Worm (Caenorhabditis elegans) whole organism, L4 larva: Measurements from ENCODE around the gene sra-10.

Source experiments
- F37D6.2 ChIP-seq: sonication (generic microtip); optimal IDR thresholded peaks from 2 replicates; lab custom pipeline; 2016; ENCODE audit warnings: mild to moderate bottlenecking, missing genetic modification characterization, missing compliant biosample characterization
- F49E8.2 ChIP-seq: sonication (generic microtip); optimal IDR thresholded peaks from 2 replicates; lab custom pipeline; 2016; ENCODE audit warnings: missing compliant biosample characterization, mild to moderate bottlenecking, missing genetic modification characterization, borderline replicate concordance
- Y105C5A.15 ChIP-seq: fragments of 200-800 bp; sonication (Bioruptor generic); IDR thresholded peaks from 2 replicates; pipeline ENCODE4 v1.3.6; 2022; ENCODE audit warnings: missing genetic modification characterization, missing compliant biosample characterization
- ZK337.2 ChIP-seq: fragments of 200-800 bp; sonication (Bioruptor generic); IDR thresholded peaks from 2 replicates; pipeline ENCODE4 v1.3.6; 2022; ENCODE audit warnings: missing genetic modification reagents, missing genetic modification characterization, missing compliant biosample characterization
- aha-1 ChIP-seq: fragments of 150-350 bp; peaks from one replicate; lab custom pipeline; 2014; ENCODE audit warnings: missing biosample characterization, missing genetic modification characterization
- ama-1 ChIP-seq: fragments of 150-350 bp; optimal IDR thresholded peaks from 2 replicates; lab custom pipeline; 2014; ENCODE audit warnings: inconsistent platforms, mixed read lengths
- arid-1 ChIP-seq: fragments of 200-800 bp; sonication (Bioruptor generic); conservative IDR thresholded peaks from 2 replicates; pipeline ENCODE4 v1.3.6; 2022; ENCODE audit warnings: missing genetic modification reagents, missing genetic modification characterization, missing compliant biosample characterization
- attf-4 ChIP-seq: sonication (generic microtip); optimal IDR thresholded peaks from 3 replicates; lab custom pipeline; 2017; ENCODE audit warnings: missing biosample characterization, missing genetic modification characterization
- ceh-20 ChIP-seq: fragments of 200-800 bp; sonication (Bioruptor generic); IDR thresholded peaks from 2 replicates; pipeline ENCODE4 v1.3.6; 2022; ENCODE audit warnings: missing genetic modification reagents, missing genetic modification characterization, missing compliant biosample characterization
- ceh-32 ChIP-seq: sonication (generic microtip); optimal IDR thresholded peaks from 2 replicates; lab custom pipeline; 2016; ENCODE audit warnings: mild to moderate bottlenecking, missing genetic modification characterization, missing compliant biosample characterization; ENCODE audit not compliant: poor library complexity
- daf-16 ChIP-seq, 3 experiments: sonication (generic microtip); optimal IDR thresholded peaks; 2 replicates each; lab custom pipeline; 2016 to 2017; ENCODE audit warnings: missing genetic modification characterization in 3 of 3, missing genetic modification reagents in 3 of 3, mild to moderate bottlenecking in 2 of 3, missing compliant biosample characterization in 2 of 3, missing biosample characterization in 1 of 3, moderate library complexity in 1 of 3
- daf-19 ChIP-seq: fragments of 200-800 bp; sonication (Bioruptor generic); conservative IDR thresholded peaks from 2 replicates; pipeline ENCODE4 v1.3.6; 2022; ENCODE audit warnings: missing genetic modification characterization, missing compliant biosample characterization
- dmd-8 ChIP-seq: fragments of 200-800 bp; sonication (Bioruptor generic); IDR thresholded peaks from 2 replicates; pipeline ENCODE4 v1.3.6; 2022; ENCODE audit warnings: missing genetic modification characterization, missing compliant biosample characterization
- dpl-1 ChIP-seq: fragments of 150-350 bp; optimal IDR thresholded peaks from 2 replicates; lab custom pipeline; 2014; ENCODE audit warnings: missing biosample characterization, missing genetic modification reagents, missing genetic modification characterization
- dve-1 ChIP-seq: sonication (generic microtip); optimal IDR thresholded peaks from 2 replicates; lab custom pipeline; 2017; ENCODE audit warnings: antibody characterized with exemption, mild to moderate bottlenecking, missing genetic modification characterization, missing compliant biosample characterization; ENCODE audit not compliant: insufficient read depth
- egl-43 ChIP-seq: fragments of 200-800 bp; sonication (Bioruptor generic); IDR thresholded peaks from 2 replicates; pipeline ENCODE4 v1.3.6; 2022; ENCODE audit warnings: missing genetic modification reagents, missing genetic modification characterization, missing compliant biosample characterization
- gei-8 ChIP-seq: fragments of 200-800 bp; sonication (Bioruptor generic); optimal IDR thresholded peaks from 2 replicates; lab custom pipeline; 2018; ENCODE audit warnings: mild to moderate bottlenecking, missing genetic modification characterization, missing compliant biosample characterization
- hmg-1.1 ChIP-seq: fragments of 200-800 bp; sonication (Bioruptor generic); IDR thresholded peaks from 2 replicates; pipeline ENCODE4 v1.3.6; 2022; ENCODE audit warnings: missing genetic modification reagents, missing genetic modification characterization, missing compliant biosample characterization
- lin-38 ChIP-seq: fragments of 200-800 bp; sonication (Bioruptor generic); IDR thresholded peaks from 2 replicates; pipeline ENCODE4 v1.3.6; 2022; ENCODE audit warnings: missing genetic modification reagents, missing genetic modification characterization, missing compliant biosample characterization
- lin-39 ChIP-seq: fragments of 150-350 bp; optimal IDR thresholded peaks from 2 replicates; lab custom pipeline; 2014; ENCODE audit warnings: missing biosample characterization, missing genetic modification reagents, missing genetic modification characterization
- lir-3 ChIP-seq: sonication (generic microtip); optimal IDR thresholded peaks from 2 replicates; lab custom pipeline; 2016; ENCODE audit warnings: mild to moderate bottlenecking, missing genetic modification characterization, missing compliant biosample characterization
- lsy-2 ChIP-seq, 2 experiments: fragments of 150-350 bp in 1 of 2; sonication (generic microtip) in 1 of 2; optimal IDR thresholded peaks; 2 replicates each; lab custom pipeline; 2014 to 2017; ENCODE audit warnings: missing biosample characterization in 2 of 2, missing genetic modification characterization in 2 of 2
- madf-9 ChIP-seq: fragments of 200-800 bp; sonication (Bioruptor generic); conservative IDR thresholded peaks from 2 replicates; pipeline ENCODE4 v1.3.6; 2022; ENCODE audit warnings: missing genetic modification reagents, missing genetic modification characterization, missing compliant biosample characterization
- mep-1 ChIP-seq: fragments of 150-350 bp; sonication (generic microtip); optimal IDR thresholded peaks from 3 replicates; lab custom pipeline; 2014; ENCODE audit warnings: missing biosample characterization, missing genetic modification characterization
- mxl-3 ChIP-seq: fragments of 200-800 bp; sonication (Bioruptor generic); optimal IDR thresholded peaks from 2 replicates; lab custom pipeline; 2018; ENCODE audit warnings: mild to moderate bottlenecking, missing genetic modification characterization, missing compliant biosample characterization
- nhr-102 ChIP-seq: sonication (generic microtip); optimal IDR thresholded peaks from 2 replicates; lab custom pipeline; 2016; ENCODE audit warnings: mild to moderate bottlenecking, missing genetic modification characterization, moderate library complexity, missing compliant biosample characterization
- nhr-11 ChIP-seq: fragments of 150-350 bp; optimal IDR thresholded peaks from 2 replicates; lab custom pipeline; 2014; ENCODE audit warnings: missing biosample characterization, missing genetic modification characterization
- nhr-237 ChIP-seq: sonication (generic microtip); optimal IDR thresholded peaks from 2 replicates; lab custom pipeline; 2017; ENCODE audit warnings: missing biosample characterization, missing genetic modification characterization
- nhr-25 ChIP-seq: sonication (generic microtip); optimal IDR thresholded peaks from 2 replicates; lab custom pipeline; 2017; ENCODE audit warnings: missing genetic modification characterization, mild to moderate bottlenecking, missing compliant biosample characterization, antibody characterized with exemption, moderate library complexity, borderline replicate concordance; ENCODE audit not compliant: insufficient read depth
- nhr-28 ChIP-seq: fragments of 150-350 bp; optimal IDR thresholded peaks from 2 replicates; lab custom pipeline; 2014; ENCODE audit warnings: missing biosample characterization, missing genetic modification characterization
- nhr-41 ChIP-seq: fragments of 200-800 bp; sonication (Bioruptor generic); IDR thresholded peaks from 2 replicates; pipeline ENCODE4 v1.3.6; 2022; ENCODE audit warnings: missing genetic modification reagents, missing genetic modification characterization, missing compliant biosample characterization
- nhr-6 ChIP-seq: fragments of 150-350 bp; optimal IDR thresholded peaks from 2 replicates; lab custom pipeline; 2014; ENCODE audit warnings: missing biosample characterization, missing genetic modification characterization
- pha-4 ChIP-seq, 2 experiments: fragments of 150-350 bp in 1 of 2; fragments of 200-800 bp in 1 of 2; sonication (Bioruptor generic) in 1 of 2; IDR thresholded peaks in 1 of 2; optimal IDR thresholded peaks in 1 of 2; 2 replicates each; pipeline versions ENCODE4 v1.3.6 to Lab custom; 2014 to 2022; ENCODE audit warnings: missing genetic modification characterization in 2 of 2, missing genetic modification reagents in 2 of 2, missing biosample characterization in 1 of 2, missing compliant biosample characterization in 1 of 2
- php-3 ChIP-seq: fragments of 200-800 bp; sonication (Bioruptor generic); IDR thresholded peaks from 2 replicates; pipeline ENCODE4 v1.3.6; 2022; ENCODE audit warnings: missing genetic modification reagents, missing genetic modification characterization, missing compliant biosample characterization
- pqm-1 ChIP-seq: sonication (generic microtip); optimal IDR thresholded peaks from 2 replicates; lab custom pipeline; 2017; ENCODE audit warnings: missing biosample characterization, missing genetic modification characterization
- saeg-2 ChIP-seq: fragments of 200-800 bp; sonication (Bioruptor generic); IDR thresholded peaks from 2 replicates; pipeline ENCODE4 v1.3.6; 2022; ENCODE audit warnings: missing genetic modification reagents, missing genetic modification characterization, missing compliant biosample characterization
- sdz-12 ChIP-seq: fragments of 200-800 bp; sonication (Bioruptor generic); optimal IDR thresholded peaks from 2 replicates; lab custom pipeline; 2018; ENCODE audit warnings: mild to moderate bottlenecking, missing genetic modification characterization, missing compliant biosample characterization
- tra-1 ChIP-seq: fragments of 200-800 bp; sonication (Bioruptor generic); IDR thresholded peaks from 2 replicates; pipeline ENCODE4 v1.3.6; 2022; ENCODE audit warnings: missing genetic modification reagents, missing genetic modification characterization, missing compliant biosample characterization
- unc-39 ChIP-seq: sonication (generic microtip); optimal IDR thresholded peaks from 2 replicates; lab custom pipeline; 2017; ENCODE audit warnings: missing biosample characterization, missing genetic modification characterization
- unc-62 ChIP-seq, 3 experiments: fragments of 150-350 bp in 1 of 3; sonication (generic microtip); optimal IDR thresholded peaks in 2 of 3; peaks in 1 of 3; 1 replicate in 1 of 3; 2 replicates in 2 of 3; lab custom pipeline; 2014 to 2017; ENCODE audit warnings: missing biosample characterization in 3 of 3, missing genetic modification characterization in 3 of 3, missing genetic modification reagents in 3 of 3, missing genotype in 1 of 3
- zfp-2 ChIP-seq: sonication (generic microtip); optimal IDR thresholded peaks from 2 replicates; lab custom pipeline; 2016; ENCODE audit warnings: mild to moderate bottlenecking, missing genetic modification characterization, missing compliant biosample characterization
- zfp-3 ChIP-seq: fragments of 200-800 bp; sonication (Bioruptor generic); conservative IDR thresholded peaks from 2 replicates; pipeline ENCODE4 v1.3.6; 2022; ENCODE audit warnings: missing genetic modification reagents, missing genetic modification characterization, missing compliant biosample characterization

Gene sra-10

DNA sequence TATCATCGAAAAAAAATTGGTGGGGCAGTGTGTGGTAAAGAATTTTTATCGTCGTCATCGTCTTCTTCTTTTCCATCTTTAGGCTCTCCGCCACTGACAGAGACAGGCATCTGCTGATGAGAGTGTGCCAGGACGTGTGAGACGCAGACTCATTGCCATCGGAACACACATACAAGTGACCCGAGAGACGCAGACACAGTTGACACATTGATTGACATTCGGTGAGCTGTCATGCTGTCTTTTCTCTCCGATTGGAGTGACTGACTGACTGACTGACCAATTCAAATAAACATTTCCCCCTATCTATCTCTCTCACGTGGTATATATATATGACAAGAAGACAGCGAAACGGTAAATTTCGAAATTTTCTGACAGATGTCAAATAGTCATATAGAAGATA, 43.8 kb downstream of the sra-10 start (continued):
- TF ChIP-seq ceh-20 (peak; percentile 96), nhr-6 (peak; percentile 69), unc-39 (tag; lab: Kevin White, UChicago) (no peak), lin-38 (GFP tag; lab: Robert Waterston, UW) (peak; percentile 55), dve-1 (peak; percentile 86), hmg-1.1 (GFP tag; lab: Robert Waterston, UW) (peak; percentile 67; the same call in 1 of the 2 replicates), gei-8 (peak; percentile 66), zfp-2 (tag; lab: Kevin White, UChicago) (peak; percentile 7), lir-3 (no peak), mxl-3 (GFP tag; lab: Kevin White, UChicago) (peak; percentile 91), lsy-2 (tag; optimal IDR thresholded peaks at IDR 0.05; lab: Kevin White, UChicago) (peak in 1 of 2 experiments; percentile 81), sdz-12 (GFP tag; lab: Kevin White, UChicago) (no peak), daf-16 (GFP tag; optimal IDR thresholded peaks at IDR 0.05; lab: Kevin White, UChicago) (peak in 1 of 2 experiments; percentile 84), daf-16 (tag; optimal IDR thresholded peaks at IDR 0.05; lab: Kevin White, UChicago) (peak; percentile 71), php-3 (peak; percentile 75), ZK337.2 (GFP tag; lab: Robert Waterston, UW) (no peak), F49E8.2 (tag; lab: Kevin White, UChicago) (no peak), pqm-1 (tag; lab: Kevin White, UChicago) (peak; percentile 22), nhr-25 (tag; lab: Kevin White, UChicago) (peak; percentile 73), Y105C5A.15 (GFP tag; lab: Robert Waterston, UW) (0 out of 2 replicates have a peak, but pooled peaks have one; percentile 17), madf-9 (peak; percentile 42; the same call in 1 of the 2 replicates), lin-39 (tag; lab: Kevin White, UChicago) (no peak), pha-4 (GFP tag; IDR thresholded peaks at IDR 0.05; lab: Robert Waterston, UW) (peak; percentile 65), pha-4 (tag; optimal IDR thresholded peaks at IDR 0.05; lab: Kevin White, UChicago) (peak; percentile 29), nhr-28 (peak; percentile 66), dpl-1 (GFP tag; lab: Kevin White, UChicago) (peak; percentile 48)
- TF ChIP-seq, all 104 proteins: peak for 46

DNA sequence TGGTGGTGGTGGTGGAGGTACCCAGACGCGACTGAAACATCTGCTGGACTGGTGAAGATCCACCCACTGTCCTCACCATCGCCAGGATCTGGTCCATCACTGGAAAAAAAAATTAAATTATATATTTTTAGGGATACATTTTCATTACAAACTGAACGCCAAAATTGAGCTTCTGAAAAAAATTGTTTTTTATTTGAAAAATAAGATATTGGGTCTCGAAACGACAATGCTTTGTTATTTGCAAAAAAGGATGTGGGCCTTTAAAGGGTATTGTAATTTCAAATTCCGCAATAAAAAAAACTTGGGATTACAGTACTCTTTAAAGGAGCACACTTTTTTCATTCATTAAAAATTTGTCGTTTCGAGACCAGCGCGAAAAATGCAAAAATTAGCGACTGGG, 45.0 kb downstream of the sra-10 start, which contains the start of gene M106.2:
Gene M106.2, minus strand, starts transcription at position 101 of the 400 bp plus-strand sequence.
- TF ChIP-seq F49E8.2 (tag; lab: Kevin White, UChicago), result no peak
- TF ChIP-seq zfp-3 (GFP tag; lab: Robert Waterston, UW), result 0 out of 2 replicates have a peak, but pooled peaks have one; percentile 42
- TF ChIP-seq saeg-2, result no peak
- no peak for TF ChIP-seq nhr-6
- TF ChIP-seq sdz-12 (GFP tag; lab: Kevin White, UChicago), result no peak
- TF ChIP-seq pqm-1 (tag; lab: Kevin White, UChicago), result no peak
- TF ChIP-seq dmd-8 (GFP tag; lab: Robert Waterston, UW), result no peak
- no peak for TF ChIP-seq nhr-25 (tag; lab: Kevin White, UChicago)
- TF ChIP-seq unc-62 (GFP tag; optimal IDR thresholded peaks at IDR 0.05 in 1 of 2; lab: Kevin White, UChicago), result no peak
- no peak for TF ChIP-seq unc-62 (tag; optimal IDR thresholded peaks at IDR 0.05; lab: Kevin White, UChicago)
- TF ChIP-seq ZK337.2 (GFP tag; lab: Robert Waterston, UW), result no peak
- no peak for TF ChIP-seq mep-1 (tag; lab: Kevin White, UChicago)
- TF ChIP-seq F37D6.2 (tag; lab: Kevin White, UChicago), result no peak
- no peak for TF ChIP-seq tra-1 (GFP tag; lab: Robert Waterston, UW)
- peak; percentile 29 for TF ChIP-seq aha-1 (tag; lab: Kevin White, UChicago)
- TF ChIP-seq lsy-2 (tag; optimal IDR thresholded peaks at IDR 0.05; lab: Kevin White, UChicago), result no peak
- TF ChIP-seq nhr-237 (tag; lab: Kevin White, UChicago), result no peak
- TF ChIP-seq nhr-102, result no peak

DNA sequence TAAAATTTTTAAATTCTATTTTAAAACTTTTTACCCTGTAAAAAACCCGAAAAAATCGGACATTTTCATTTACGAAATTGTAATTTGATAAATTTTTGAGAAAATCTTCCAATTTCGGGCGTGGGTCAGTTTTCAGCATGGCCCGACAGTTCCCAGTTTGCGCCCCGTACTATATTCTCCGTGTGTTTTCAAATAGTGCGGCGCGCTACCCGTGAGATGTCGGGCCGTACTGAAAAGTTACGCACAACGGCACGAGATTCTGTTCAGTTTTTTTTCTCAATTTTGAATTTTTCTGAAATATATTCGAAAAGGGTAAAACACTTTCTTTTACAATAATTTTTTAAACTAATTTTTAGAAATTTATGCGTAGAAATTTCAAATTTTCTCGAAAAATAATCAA, 47.8 kb downstream of the sra-10 start:
- TF ChIP-seq lir-3 (no peak), arid-1 (no peak), ama-1 (lab: Kevin White, UChicago) (no peak), egl-43 (no peak), ceh-32 (no peak), F37D6.2 (tag; lab: Kevin White, UChicago) (no peak), nhr-25 (tag; lab: Kevin White, UChicago) (no peak), attf-4 (tag; lab: Kevin White, UChicago) (no peak), zfp-3 (GFP tag; lab: Robert Waterston, UW) (no peak), nhr-11 (no peak), daf-19 (GFP tag; lab: Robert Waterston, UW) (no peak), pqm-1 (tag; lab: Kevin White, UChicago) (no peak), dpl-1 (GFP tag; lab: Kevin White, UChicago) (no peak), nhr-41 (GFP tag; lab: Robert Waterston, UW) (no peak)
